Worm (Caenorhabditis elegans) whole organism, young adult: Measurements from ENCODE around the gene F46B3.8.

ENCODE experiments used
- B0019.2 ChIP-seq: fragments of 200-800 bp; sonication (Bioruptor generic); conservative IDR thresholded peaks from 2 replicates; pipeline ENCODE4 v1.3.6; 2022; ENCODE audit warnings: missing genetic modification reagents, missing genetic modification characterization, missing compliant biosample characterization
- B0261.1 ChIP-seq: sonication (generic microtip); optimal IDR thresholded peaks from 2 replicates; lab custom pipeline; 2016; ENCODE audit warnings: mild to moderate bottlenecking, missing genetic modification characterization, moderate library complexity, missing compliant biosample characterization
- B0336.3 ChIP-seq: fragments of 200-800 bp; sonication (Bioruptor generic); IDR thresholded peaks from 2 replicates; pipeline ENCODE4 v1.3.6; 2022; ENCODE audit warnings: missing genetic modification characterization, missing compliant biosample characterization
- D2030.7 ChIP-seq: fragments of 200-800 bp; sonication (Bioruptor generic); IDR thresholded peaks from 2 replicates; pipeline ENCODE4 v1.3.6; 2022; ENCODE audit warnings: missing genetic modification reagents, missing genetic modification characterization, missing compliant biosample characterization
- F37B4.10 ChIP-seq: fragments of 200-800 bp; sonication (Bioruptor generic); IDR thresholded peaks from 2 replicates; pipeline ENCODE4 v1.3.6; 2022; ENCODE audit warnings: missing genetic modification characterization, missing compliant biosample characterization
- F39B2.1 ChIP-seq: fragments of 200-800 bp; sonication (Bioruptor generic); IDR thresholded peaks from 2 replicates; pipeline ENCODE4 v1.3.6; 2022; ENCODE audit warnings: missing genetic modification reagents, missing genetic modification characterization, missing compliant biosample characterization
- K12H6.12 ChIP-seq: fragments of 200-800 bp; sonication (Bioruptor generic); optimal IDR thresholded peaks from 2 replicates; lab custom pipeline; 2018; ENCODE audit warnings: mild to moderate bottlenecking, missing genetic modification characterization, missing compliant biosample characterization
- athp-1 ChIP-seq: sonication (generic microtip); optimal IDR thresholded peaks from 2 replicates; lab custom pipeline; 2017; ENCODE audit warnings: mild to moderate bottlenecking, missing genetic modification characterization, missing compliant biosample characterization
- attf-3 ChIP-seq: fragments of 200-800 bp; sonication (Bioruptor generic); conservative IDR thresholded peaks from 2 replicates; pipeline ENCODE4 v1.3.6; 2022; ENCODE audit warnings: missing genetic modification reagents, missing genetic modification characterization, missing compliant biosample characterization
- attf-6 ChIP-seq: fragments of 200-800 bp; sonication (Bioruptor generic); IDR thresholded peaks from 2 replicates; pipeline ENCODE4 v1.3.6; 2022; ENCODE audit warnings: missing genetic modification reagents, missing genetic modification characterization, missing compliant biosample characterization
- cebp-2 ChIP-seq: fragments of 200-800 bp; sonication (Bioruptor generic); IDR thresholded peaks from 2 replicates; pipeline ENCODE4 v1.3.6; 2022; ENCODE audit warnings: missing genetic modification characterization, missing compliant biosample characterization
- ceh-100 ChIP-seq: fragments of 200-800 bp; sonication (Bioruptor generic); IDR thresholded peaks from 2 replicates; pipeline ENCODE4 v1.3.6; 2022; ENCODE audit warnings: missing genetic modification reagents, missing genetic modification characterization, missing compliant biosample characterization
- dox-1 ChIP-seq: fragments of 200-800 bp; sonication (Bioruptor generic); IDR thresholded peaks from 2 replicates; pipeline ENCODE4 v1.3.6; 2022; ENCODE audit warnings: missing genetic modification reagents, missing genetic modification characterization, missing compliant biosample characterization
- egrh-3 ChIP-seq: fragments of 200-800 bp; sonication (Bioruptor generic); IDR thresholded peaks from 2 replicates; pipeline ENCODE4 v1.3.6; 2022; ENCODE audit warnings: missing genetic modification reagents, missing genetic modification characterization, missing compliant biosample characterization
- ekl-4 ChIP-seq: fragments of 200-800 bp; sonication (Bioruptor generic); IDR thresholded peaks from 2 replicates; pipeline ENCODE4 v1.3.6; 2022; ENCODE audit warnings: missing genetic modification reagents, missing genetic modification characterization, missing compliant biosample characterization
- ets-4 ChIP-seq: fragments of 200-800 bp; sonication (Bioruptor generic); optimal IDR thresholded peaks from 2 replicates; lab custom pipeline; 2018; ENCODE audit warnings: mild to moderate bottlenecking, missing genetic modification characterization, missing compliant biosample characterization
- fkh-3 ChIP-seq: sonication (generic microtip); optimal IDR thresholded peaks from 2 replicates; lab custom pipeline; 2016; ENCODE audit warnings: mild to moderate bottlenecking, missing genetic modification characterization, missing compliant biosample characterization
- him-1 ChIP-seq: sonication (generic microtip); optimal IDR thresholded peaks from 2 replicates; lab custom pipeline; 2016; ENCODE audit warnings: missing genotype, missing genetic modification reagents, missing genetic modification characterization, missing compliant biosample characterization
- hlh-26 ChIP-seq: fragments of 200-800 bp; sonication (Bioruptor generic); conservative IDR thresholded peaks from 2 replicates; pipeline ENCODE4 v1.3.6; 2022; ENCODE audit warnings: missing genetic modification reagents, missing genetic modification characterization, missing compliant biosample characterization
- hsf-1 ChIP-seq: fragments of 200-800 bp; sonication (Bioruptor generic); IDR thresholded peaks from 2 replicates; pipeline ENCODE4 v1.3.6; 2022; ENCODE audit warnings: missing genetic modification reagents, missing genetic modification characterization, missing compliant biosample characterization
- lag-1 ChIP-seq: fragments of 200-800 bp; sonication (Bioruptor generic); IDR thresholded peaks from 2 replicates; pipeline ENCODE4 v1.3.6; 2022; ENCODE audit warnings: missing genetic modification reagents, missing genetic modification characterization, missing compliant biosample characterization
- madf-10 ChIP-seq: sonication (generic microtip); optimal IDR thresholded peaks from 2 replicates; lab custom pipeline; 2016; ENCODE audit warnings: mild to moderate bottlenecking, missing genetic modification characterization, missing compliant biosample characterization
- madf-8 ChIP-seq: fragments of 200-800 bp; sonication (Bioruptor generic); conservative IDR thresholded peaks from 2 replicates; pipeline ENCODE4 v1.3.6; 2022; ENCODE audit warnings: missing genetic modification reagents, missing genetic modification characterization, missing compliant biosample characterization
- nhr-27 ChIP-seq: fragments of 200-800 bp; sonication (Bioruptor generic); optimal IDR thresholded peaks from 2 replicates; lab custom pipeline; 2018; ENCODE audit warnings: mild to moderate bottlenecking, missing genetic modification characterization, moderate library complexity, missing compliant biosample characterization
- nhr-90 ChIP-seq: sonication (generic microtip); optimal IDR thresholded peaks from 2 replicates; lab custom pipeline; 2016; ENCODE audit warnings: missing genotype, mild to moderate bottlenecking, missing genetic modification characterization, missing compliant biosample characterization
- pha-4 ChIP-seq: fragments of 150-350 bp; sonication (generic microtip); optimal IDR thresholded peaks from 2 replicates; lab custom pipeline; 2014; ENCODE audit warnings: missing biosample characterization, missing genetic modification reagents, missing genetic modification characterization
- snpc-1.3 ChIP-seq: sonication (generic microtip); optimal IDR thresholded peaks from 2 replicates; lab custom pipeline; 2017; ENCODE audit warnings: missing genetic modification characterization, mild to moderate bottlenecking, missing compliant biosample characterization, antibody characterized with exemption, moderate library complexity, missing genotype, missing genetic modification reagents; ENCODE audit not compliant: insufficient read depth
- tbx-9 ChIP-seq: sonication (generic microtip); optimal IDR thresholded peaks from 2 replicates; lab custom pipeline; 2016; ENCODE audit warnings: borderline replicate concordance, missing genetic modification characterization, inconsistent platforms, missing compliant biosample characterization
- unc-62 ChIP-seq: fragments of 150-350 bp; optimal IDR thresholded peaks from 2 replicates; lab custom pipeline; 2014; ENCODE audit warnings: missing biosample characterization, missing genetic modification reagents, missing genetic modification characterization
- zfh-2 ChIP-seq: fragments of 200-800 bp; sonication (Bioruptor generic); conservative IDR thresholded peaks from 2 replicates; pipeline ENCODE4 v1.3.6; 2022; ENCODE audit warnings: missing genetic modification reagents, missing genetic modification characterization, missing compliant biosample characterization
- ztf-18 ChIP-seq: sonication (generic microtip); optimal IDR thresholded peaks from 2 replicates; lab custom pipeline; 2016; ENCODE audit warnings: missing genotype, mild to moderate bottlenecking, missing genetic modification characterization, missing compliant biosample characterization
- ztf-6 ChIP-seq: fragments of 200-800 bp; sonication (Bioruptor generic); IDR thresholded peaks from 2 replicates; pipeline ENCODE4 v1.3.6; 2022; ENCODE audit warnings: missing genetic modification reagents, missing genetic modification characterization, missing compliant biosample characterization

The F46B3.8 gene

ce11 chrV:20605812-20606211 is 17.1 kb downstream of the F46B3.8 start:
- TF ChIP-seq zfh-2 (GFP tag; lab: Robert Waterston, UW), result peak; percentile 26; the same call in 1 of the 2 replicates

DNA sequence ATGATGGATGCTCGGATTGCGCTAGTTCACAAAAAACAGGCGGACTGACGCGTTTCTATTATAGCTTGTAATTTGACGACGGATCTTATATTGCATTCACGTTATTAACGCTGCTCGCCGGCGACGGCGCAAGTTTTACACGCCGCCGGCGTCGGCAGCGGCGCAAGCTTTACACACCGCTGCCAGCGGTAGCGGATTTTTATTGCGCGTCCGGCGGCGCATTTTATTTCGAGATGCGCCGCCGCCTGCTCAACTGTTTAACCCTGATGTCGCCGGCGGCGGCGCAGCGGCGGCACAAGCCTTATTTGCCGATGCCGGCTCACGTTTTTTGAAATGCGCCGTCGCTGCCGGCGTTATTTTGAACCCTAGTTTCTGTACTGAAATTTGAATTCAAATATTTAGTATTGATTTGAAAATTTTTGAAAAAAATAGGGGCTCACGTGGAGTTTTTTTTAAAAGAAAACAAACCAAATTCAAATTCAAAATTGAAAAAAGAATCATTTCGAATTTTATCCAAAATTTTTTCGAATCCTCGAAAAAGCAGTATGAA is 18.3 kb downstream of the F46B3.8 start, which contains the start of gene ttr-57:
TSS of gene ttr-57 (plus strand) at position 500 of the 550 bp plus-strand sequence.
- TF ChIP-seq nhr-27 (tag; lab: Kevin White, UChicago) (no peak), egrh-3 (GFP tag; lab: Robert Waterston, UW) (peak; percentile 57; the same call in 1 of the 2 replicates), zfh-2 (GFP tag; lab: Robert Waterston, UW) (peak; percentile 84)

- TF ChIP-seq ztf-18 (tag; lab: Kevin White, UChicago) (no peak), B0019.2 (GFP tag; lab: Robert Waterston, UW) (no peak), F39B2.1 (GFP tag; lab: Robert Waterston, UW) (no peak)
Measured at ce11 chrV:20603014-20603413, 19.9 kb downstream of the F46B3.8 start, which contains the start of gene ttr-11. TSS of gene ttr-11 (plus strand) at chrV:20603314.

ce11 chrV:20600704-20601103 is 22.3 kb downstream of the F46B3.8 start:
- TF ChIP-seq zfh-2 (GFP tag; lab: Robert Waterston, UW) (peak; percentile 55; the same call in 1 of the 2 replicates), cebp-2 (GFP tag; lab: Robert Waterston, UW) (no peak), lag-1 (GFP tag; lab: Robert Waterston, UW) (0 out of 2 replicates have a peak, but pooled peaks have one; percentile 75), snpc-1.3 (tag; lab: Kevin White, UChicago) (no peak), pha-4 (tag; lab: Kevin White, UChicago) (no peak), madf-10 (tag; lab: Kevin White, UChicago) (no peak)

DNA sequence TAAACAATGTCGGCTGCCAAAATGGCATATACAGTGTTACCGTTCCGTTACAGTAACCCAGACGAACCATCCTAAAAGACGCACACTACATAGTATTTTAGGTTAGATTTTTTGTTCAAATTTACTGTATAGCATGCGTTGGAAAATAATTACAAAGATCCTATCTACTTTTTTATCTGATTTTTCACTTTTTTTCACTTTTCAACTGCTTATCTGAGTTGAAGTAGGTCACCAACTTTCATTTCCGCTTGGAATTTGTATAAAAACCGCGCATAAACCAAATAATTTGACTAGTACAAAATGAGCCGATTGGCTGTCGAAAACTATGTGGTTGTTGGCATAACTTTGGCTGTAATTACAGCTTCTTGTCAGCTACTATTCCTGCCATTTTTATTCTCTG is 23.2 kb downstream of the F46B3.8 start, which contains the start of gene col-163:
TSS of gene col-163 (plus strand) at position 301 of the 400 bp plus-strand sequence.
- TF ChIP-seq F39B2.1 (GFP tag; lab: Robert Waterston, UW), result no peak
- TF ChIP-seq attf-3 (GFP tag; lab: Robert Waterston, UW), result no peak
- no peak for TF ChIP-seq attf-6 (GFP tag; lab: Robert Waterston, UW)
- no peak for TF ChIP-seq ets-4 (GFP tag; lab: Kevin White, UChicago)
- no peak for TF ChIP-seq madf-8
- TF ChIP-seq ztf-6 (GFP tag; lab: Robert Waterston, UW), result no peak
- no peak for TF ChIP-seq athp-1 (tag; lab: Kevin White, UChicago)
- TF ChIP-seq nhr-90, result no peak

ce11 chrV:20597076-20597475 is 25.9 kb downstream of the F46B3.8 start, which contains the start of gene F46B3.1:
TSS of gene F46B3.1 (minus strand) at chrV:20597176.
- TF ChIP-seq hlh-26 (GFP tag; lab: Robert Waterston, UW), result no peak

ce11 chrV:20595653-20596052 is 27.3 kb downstream of the F46B3.8 start, which contains the start of gene F26F2.11:
TSS of gene F26F2.11 (minus strand) at chrV:20595753.
- TF ChIP-seq D2030.7 (GFP tag; lab: Robert Waterston, UW) (no peak), ekl-4 (GFP tag; lab: Robert Waterston, UW) (no peak), tbx-9 (tag; lab: Kevin White, UChicago) (no peak), F37B4.10 (no peak), B0261.1 (tag; lab: Kevin White, UChicago) (no peak), him-1 (tag; lab: Kevin White, UChicago) (no peak), dox-1 (GFP tag; lab: Robert Waterston, UW) (no peak), K12H6.12 (tag; lab: Kevin White, UChicago) (no peak), B0336.3 (GFP tag; lab: Robert Waterston, UW) (no peak), egrh-3 (GFP tag; lab: Robert Waterston, UW) (no peak), unc-62 (no peak), hsf-1 (GFP tag; lab: Robert Waterston, UW) (no peak), lag-1 (GFP tag; lab: Robert Waterston, UW) (no peak), ceh-100 (GFP tag; lab: Robert Waterston, UW) (no peak), fkh-3 (no peak)
